Fruit fly (Drosophila melanogaster) whole organism, embryonic: ENCODE results near the gene Lamtor4.

Experiments used
- CG10366 ChIP-seq: fragments of 200-800 bp; sonication (Bioruptor generic); IDR thresholded peaks from 2 replicates; pipeline ENCODE4 v1.3.6; 2022; ENCODE audit warnings: missing biosample characterization, missing genetic modification characterization
- CG11504 ChIP-seq: fragments of 200-800 bp; sonication (Bioruptor generic); optimal IDR thresholded peaks from 3 replicates; lab custom pipeline; 2019; ENCODE audit warnings: missing biosample characterization, mild to moderate bottlenecking, missing genetic modification characterization, moderate library complexity
- CG3281 ChIP-seq: fragments of 200-800 bp; sonication (Bioruptor generic); optimal IDR thresholded peaks from 3 replicates; lab custom pipeline; 2017; ENCODE audit warnings: missing biosample characterization, mild to moderate bottlenecking, missing genetic modification characterization
- Trl ChIP-seq, 3 experiments: fragments of >200 bp in 2 of 3; fragments of 200-800 bp in 1 of 3; sonication (Bioruptor generic) in 1 of 3; optimal IDR thresholded peaks; 2 replicates in 1 of 3; 3 replicates in 2 of 3; lab custom pipeline; 2016 to 2017; ENCODE audit warnings: missing biosample characterization in 1 of 3, missing genetic modification characterization in 1 of 3
- bigmax ChIP-seq: fragments of 200-800 bp; sonication (Bioruptor generic); optimal IDR thresholded peaks from 2 replicates; lab custom pipeline; 2018; ENCODE audit warnings: missing biosample characterization, mild to moderate bottlenecking, missing genetic modification characterization
- cato ChIP-seq: fragments of 200-800 bp; sonication (Bioruptor generic); optimal IDR thresholded peaks from 2 replicates; lab custom pipeline; 2016; ENCODE audit warnings: missing biosample characterization, missing genetic modification characterization, borderline replicate concordance
- cg ChIP-seq: fragments of 200-800 bp; sonication (Bioruptor generic); optimal IDR thresholded peaks from 3 replicates; lab custom pipeline; 2019; ENCODE audit warnings: missing biosample characterization, mild to moderate bottlenecking, missing genetic modification characterization, moderate library complexity
- chn ChIP-seq: fragments of 200-800 bp; sonication (Bioruptor generic); optimal IDR thresholded peaks from 2 replicates; lab custom pipeline; 2016; ENCODE audit warnings: missing biosample characterization, missing genetic modification characterization
- ttk ChIP-seq: fragments of 200-800 bp; sonication (Bioruptor generic); IDR thresholded peaks from 2 replicates; pipeline ENCODE4 v2.1.2; 2022; ENCODE audit warnings: missing biosample characterization, missing genetic modification characterization
- vnd ChIP-seq: fragments of 200-800 bp; sonication (Bioruptor generic); IDR thresholded peaks from 3 replicates; pipeline ENCODE4 v1.3.6; 2022; ENCODE audit warnings: missing biosample characterization, missing genetic modification characterization; ENCODE audit not compliant: partially characterized antibody

DNA sequence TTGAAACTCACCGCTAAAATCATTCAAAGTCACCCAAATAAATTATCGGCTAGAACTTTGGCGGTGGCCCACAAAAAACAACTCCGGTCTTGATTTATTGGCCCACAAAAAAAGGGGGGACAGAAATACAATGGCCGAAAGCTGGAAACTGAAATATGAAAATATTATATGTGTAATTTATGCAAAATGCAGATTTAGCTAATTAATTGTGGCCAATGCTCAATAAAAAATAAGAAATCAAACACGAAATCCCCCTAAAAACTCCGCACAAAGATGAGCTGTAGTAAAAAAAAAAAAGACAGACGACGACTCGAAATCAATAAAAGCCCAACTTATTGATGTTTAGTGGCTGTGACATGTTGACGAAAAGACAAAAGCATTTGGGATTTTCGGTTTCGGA is 46.9 kb upstream of the Lamtor4 start:
- no peak for TF ChIP-seq cato
- no peak for TF ChIP-seq Trl (optimal IDR thresholded peaks at IDR 0.05; lab: Kevin White, UChicago)
- no peak for TF ChIP-seq Trl (GFP tag; optimal IDR thresholded peaks at IDR 0.05; lab: Kevin White, UChicago)
- no peak for TF ChIP-seq CG10366 (GFP tag; lab: Robert Waterston, UW)
- no peak for TF ChIP-seq vnd
- no peak for TF ChIP-seq CG3281 (GFP tag; lab: Kevin White, UChicago)
- no peak for TF ChIP-seq cg (GFP tag; lab: Kevin White, UChicago)
- no peak for TF ChIP-seq ttk (GFP tag; lab: Robert Waterston, UW)
- TF ChIP-seq chn (GFP tag; lab: Kevin White, UChicago): no peak
- no peak for TF ChIP-seq CG11504
- TF ChIP-seq bigmax: no peak
